Worm (Caenorhabditis elegans) whole organism, dauer: ENCODE data around the gene pqe-1.

Source experiments
- unc-62 ChIP-seq: sonication (generic microtip); optimal IDR thresholded peaks from 2 replicates; lab custom pipeline; 2017; ENCODE audit warnings: missing biosample characterization, missing genetic modification reagents, missing genetic modification characterization

pqe-1 gene

ce11 chrIII:5344561-5344960 lies 33.5 kb downstream of the pqe-1 start:
- no peak for TF ChIP-seq unc-62 (GFP tag; lab: Kevin White, UChicago)

DNA sequence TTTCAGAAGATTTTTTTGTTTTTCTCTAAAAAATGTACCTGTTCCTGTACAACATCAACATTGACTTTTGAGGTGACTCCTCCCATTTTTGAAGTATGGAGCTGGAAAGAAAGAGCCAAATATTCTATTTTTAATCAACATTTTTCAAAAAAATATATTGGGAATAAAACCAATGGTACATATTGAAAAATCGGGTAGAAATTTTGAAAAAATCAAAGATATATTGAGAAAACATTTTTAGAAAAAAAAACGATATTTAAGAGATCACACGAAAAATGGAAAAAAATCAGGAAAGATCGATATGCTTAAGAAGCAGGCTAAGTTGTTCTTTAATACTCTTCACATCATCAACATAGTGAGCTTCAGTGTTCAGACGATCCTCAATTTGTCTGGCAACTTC lies 35.0 kb downstream of the pqe-1 start, which contains the start of gene glrx-21:
Gene glrx-21, minus strand, starts transcription at position 101 of the 400 bp plus-strand sequence.
- no peak for TF ChIP-seq unc-62 (GFP tag; lab: Kevin White, UChicago)

DNA sequence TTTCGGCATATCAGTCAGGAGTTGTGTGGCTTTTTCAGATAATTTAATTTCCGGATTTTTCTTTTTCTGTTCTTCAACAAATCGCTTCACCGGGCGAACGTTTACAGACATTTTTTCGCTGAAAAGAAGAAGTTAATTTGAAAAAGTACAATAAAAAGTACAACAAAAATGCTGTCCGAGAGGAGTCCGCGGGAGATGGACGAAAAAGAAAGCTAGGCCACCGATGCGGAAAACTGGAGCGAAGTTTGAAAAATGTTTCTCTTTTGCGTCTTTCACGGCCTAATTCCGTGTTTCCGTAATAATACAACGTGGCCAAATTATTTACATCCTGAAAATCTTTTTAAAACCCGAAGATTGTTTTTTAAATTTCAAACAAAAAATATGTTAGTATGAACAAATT lies 38.2 kb downstream of the pqe-1 start, which contains the start of gene thoc-5:
Gene thoc-5, minus strand, starts transcription at position 152 of the 400 bp plus-strand sequence.
- TF ChIP-seq unc-62 (GFP tag; lab: Kevin White, UChicago) = no peak

DNA sequence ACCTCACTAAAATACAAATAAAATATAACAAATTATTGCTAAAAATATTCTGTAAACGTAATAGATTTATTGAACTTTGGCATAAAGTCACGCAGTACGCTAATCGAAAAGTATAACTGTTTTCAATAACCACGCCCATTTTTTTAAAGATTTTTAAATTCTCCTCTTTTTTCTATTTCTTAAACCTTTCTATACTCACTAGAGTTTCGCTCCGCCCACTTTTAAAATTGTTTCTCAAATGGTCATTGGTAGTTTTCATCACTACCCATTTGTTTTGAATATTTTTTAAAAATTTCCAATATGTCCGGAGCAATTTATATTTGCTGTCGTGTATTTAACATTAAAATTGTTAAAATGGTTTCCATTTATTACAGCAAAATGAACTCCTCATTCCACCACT lies 50.9 kb downstream of the pqe-1 start, which contains the start of gene Y32H12A.1:
Gene Y32H12A.1, plus strand, starts transcription at position 301 of the 400 bp plus-strand sequence.
- no peak for TF ChIP-seq unc-62 (GFP tag; lab: Kevin White, UChicago)

ce11 chrIII:5367995-5368899 lies 57.2 kb downstream of the pqe-1 start, which contains the start of gene dhs-9:
Gene dhs-9 (minus strand): TSS chrIII:5368045.
- no peak for TF ChIP-seq unc-62 (GFP tag; lab: Kevin White, UChicago)
